Worm (Caenorhabditis elegans) whole organism, L4 larva: ENCODE results near the gene nhr-42.

Source experiments
- D1046.2 ChIP-seq: fragments of 200-800 bp; sonication (Bioruptor generic); IDR thresholded peaks from 2 replicates; pipeline ENCODE4 v1.3.6; 2022; ENCODE audit warnings: missing genetic modification characterization, missing compliant biosample characterization
- F10B5.3 ChIP-seq: sonication (generic microtip); optimal IDR thresholded peaks from 2 replicates; lab custom pipeline; 2016; ENCODE audit warnings: mild to moderate bottlenecking, missing genetic modification characterization, missing compliant biosample characterization
- F44E2.7 ChIP-seq: fragments of 200-800 bp; sonication (Bioruptor generic); IDR thresholded peaks from 2 replicates; pipeline ENCODE4 v2.1.2; 2022; ENCODE audit warnings: missing genetic modification characterization, missing compliant biosample characterization
- T26A8.4 ChIP-seq: fragments of 200-800 bp; sonication (Bioruptor generic); IDR thresholded peaks from 2 replicates; pipeline ENCODE4 v1.3.6; 2022; ENCODE audit warnings: missing genetic modification characterization, missing compliant biosample characterization
- Y5F2A.4 ChIP-seq: fragments of 200-800 bp; sonication (Bioruptor generic); optimal IDR thresholded peaks from 2 replicates; lab custom pipeline; 2018; ENCODE audit warnings: mild to moderate bottlenecking, missing genetic modification characterization, missing compliant biosample characterization
- ZK546.5 ChIP-seq, 2 experiments: sonication (generic microtip); optimal IDR thresholded peaks; 2 replicates each; lab custom pipeline; 2017; ENCODE audit warnings: missing biosample characterization in 2 of 2, missing genetic modification characterization in 2 of 2
- arid-1 ChIP-seq: fragments of 200-800 bp; sonication (Bioruptor generic); conservative IDR thresholded peaks from 2 replicates; pipeline ENCODE4 v1.3.6; 2022; ENCODE audit warnings: missing genetic modification reagents, missing genetic modification characterization, missing compliant biosample characterization
- ceh-44 ChIP-seq: fragments of 200-800 bp; sonication (Bioruptor generic); IDR thresholded peaks from 2 replicates; pipeline ENCODE4 v1.3.6; 2022; ENCODE audit warnings: missing genetic modification reagents, missing genetic modification characterization, missing compliant biosample characterization
- ces-1 ChIP-seq: fragments of 150-350 bp; sonication (generic microtip); optimal IDR thresholded peaks from 4 replicates; lab custom pipeline; 2014; ENCODE audit warnings: missing biosample characterization, missing genetic modification reagents, missing genetic modification characterization
- cey-2 ChIP-seq: sonication (generic microtip); optimal IDR thresholded peaks from 3 replicates; lab custom pipeline; 2017; ENCODE audit warnings: missing genetic modification characterization, mild to moderate bottlenecking, missing compliant biosample characterization, antibody characterized with exemption, borderline replicate concordance; ENCODE audit not compliant: insufficient read depth
- ctbp-1 ChIP-seq: fragments of 200-800 bp; sonication (Bioruptor generic); IDR thresholded peaks from 2 replicates; pipeline ENCODE4 v1.3.6; 2022; ENCODE audit warnings: missing genetic modification reagents, missing genetic modification characterization, missing compliant biosample characterization
- daf-16 ChIP-seq, 3 experiments: sonication (generic microtip); optimal IDR thresholded peaks; 2 replicates each; lab custom pipeline; 2016 to 2017; ENCODE audit warnings: missing genetic modification characterization in 3 of 3, missing genetic modification reagents in 3 of 3, mild to moderate bottlenecking in 2 of 3, missing compliant biosample characterization in 2 of 3, missing biosample characterization in 1 of 3, moderate library complexity in 1 of 3
- dmd-6 ChIP-seq: fragments of 200-800 bp; sonication (Bioruptor generic); IDR thresholded peaks from 2 replicates; pipeline ENCODE4 v1.3.6; 2022; ENCODE audit warnings: missing genetic modification reagents, missing genetic modification characterization, missing compliant biosample characterization
- dpl-1 ChIP-seq: fragments of 150-350 bp; optimal IDR thresholded peaks from 2 replicates; lab custom pipeline; 2014; ENCODE audit warnings: missing biosample characterization, missing genetic modification reagents, missing genetic modification characterization
- duxl-1 ChIP-seq: sonication (generic microtip); optimal IDR thresholded peaks from 2 replicates; lab custom pipeline; 2016; ENCODE audit warnings: mild to moderate bottlenecking, missing genetic modification characterization, moderate library complexity, missing compliant biosample characterization; ENCODE audit not compliant: poor library complexity
- dve-1 ChIP-seq: sonication (generic microtip); optimal IDR thresholded peaks from 2 replicates; lab custom pipeline; 2017; ENCODE audit warnings: antibody characterized with exemption, mild to moderate bottlenecking, missing genetic modification characterization, missing compliant biosample characterization; ENCODE audit not compliant: insufficient read depth
- fkh-10 ChIP-seq: fragments of 150-350 bp; optimal IDR thresholded peaks from 2 replicates; lab custom pipeline; 2014; ENCODE audit warnings: missing biosample characterization, missing genetic modification reagents, missing genetic modification characterization
- fos-1 ChIP-seq: fragments of 150-350 bp; optimal IDR thresholded peaks from 2 replicates; lab custom pipeline; 2014; ENCODE audit warnings: missing biosample characterization, missing genetic modification characterization
- gei-8 ChIP-seq: fragments of 200-800 bp; sonication (Bioruptor generic); optimal IDR thresholded peaks from 2 replicates; lab custom pipeline; 2018; ENCODE audit warnings: mild to moderate bottlenecking, missing genetic modification characterization, missing compliant biosample characterization
- hlh-11 ChIP-seq: fragments of 200-800 bp; sonication (Bioruptor generic); optimal IDR thresholded peaks from 2 replicates; lab custom pipeline; 2018; ENCODE audit warnings: mild to moderate bottlenecking, missing genetic modification characterization, missing compliant biosample characterization
- hlh-30 ChIP-seq: sonication (generic microtip); optimal IDR thresholded peaks from 2 replicates; lab custom pipeline; 2017; ENCODE audit warnings: antibody characterized with exemption, mild to moderate bottlenecking, missing genetic modification characterization, missing compliant biosample characterization; ENCODE audit not compliant: insufficient read depth
- hmg-1.1 ChIP-seq: fragments of 200-800 bp; sonication (Bioruptor generic); IDR thresholded peaks from 2 replicates; pipeline ENCODE4 v1.3.6; 2022; ENCODE audit warnings: missing genetic modification reagents, missing genetic modification characterization, missing compliant biosample characterization
- jun-1 ChIP-seq: fragments of 150-350 bp; optimal IDR thresholded peaks from 2 replicates; lab custom pipeline; 2014; ENCODE audit warnings: missing biosample characterization, missing genetic modification reagents, missing genetic modification characterization
- lin-13 ChIP-seq: fragments of 150-350 bp; optimal IDR thresholded peaks from 2 replicates; lab custom pipeline; 2014; ENCODE audit warnings: missing biosample characterization, missing genetic modification reagents, missing genetic modification characterization
- lin-39 ChIP-seq: fragments of 150-350 bp; optimal IDR thresholded peaks from 2 replicates; lab custom pipeline; 2014; ENCODE audit warnings: missing biosample characterization, missing genetic modification reagents, missing genetic modification characterization
- lsy-2 ChIP-seq, 2 experiments: fragments of 150-350 bp in 1 of 2; sonication (generic microtip) in 1 of 2; optimal IDR thresholded peaks; 2 replicates each; lab custom pipeline; 2014 to 2017; ENCODE audit warnings: missing biosample characterization in 2 of 2, missing genetic modification characterization in 2 of 2
- mdl-1 ChIP-seq, 2 experiments: fragments of 150-350 bp in 1 of 2; sonication (generic microtip) in 1 of 2; optimal IDR thresholded peaks; 2 replicates each; lab custom pipeline; 2014 to 2017; ENCODE audit warnings: missing biosample characterization in 2 of 2, missing genetic modification characterization in 2 of 2
- mdt-29 ChIP-seq: fragments of 200-800 bp; sonication (Bioruptor generic); IDR thresholded peaks from 2 replicates; pipeline ENCODE4 v1.3.6; 2022; ENCODE audit warnings: missing genetic modification reagents, missing genetic modification characterization, missing compliant biosample characterization
- mes-2 ChIP-seq: sonication (generic microtip); optimal IDR thresholded peaks from 2 replicates; lab custom pipeline; 2016; ENCODE audit warnings: missing genotype, mild to moderate bottlenecking, missing genetic modification characterization, missing compliant biosample characterization; ENCODE audit not compliant: poor library complexity, severe bottlenecking
- mxl-3 ChIP-seq: fragments of 200-800 bp; sonication (Bioruptor generic); optimal IDR thresholded peaks from 2 replicates; lab custom pipeline; 2018; ENCODE audit warnings: mild to moderate bottlenecking, missing genetic modification characterization, missing compliant biosample characterization
- nhr-10 ChIP-seq: fragments of 150-350 bp; optimal IDR thresholded peaks from 2 replicates; lab custom pipeline; 2014; ENCODE audit warnings: missing biosample characterization, missing genetic modification characterization
- nhr-11 ChIP-seq: fragments of 150-350 bp; optimal IDR thresholded peaks from 2 replicates; lab custom pipeline; 2014; ENCODE audit warnings: missing biosample characterization, missing genetic modification characterization
- nhr-111 ChIP-seq: fragments of 200-800 bp; sonication (Bioruptor generic); optimal IDR thresholded peaks from 2 replicates; lab custom pipeline; 2018; ENCODE audit warnings: mild to moderate bottlenecking, missing genetic modification characterization, missing compliant biosample characterization
- nhr-237 ChIP-seq: sonication (generic microtip); optimal IDR thresholded peaks from 2 replicates; lab custom pipeline; 2017; ENCODE audit warnings: missing biosample characterization, missing genetic modification characterization
- nhr-28 ChIP-seq: fragments of 150-350 bp; optimal IDR thresholded peaks from 2 replicates; lab custom pipeline; 2014; ENCODE audit warnings: missing biosample characterization, missing genetic modification characterization
- nhr-42 ChIP-seq: fragments of 200-800 bp; sonication (Bioruptor generic); IDR thresholded peaks from 2 replicates; pipeline ENCODE4 v1.3.6; 2022; ENCODE audit warnings: missing genetic modification characterization, missing compliant biosample characterization
- nhr-48 ChIP-seq: sonication (generic microtip); optimal IDR thresholded peaks from 2 replicates; lab custom pipeline; 2016; ENCODE audit warnings: mild to moderate bottlenecking, missing genetic modification characterization, missing compliant biosample characterization
- nhr-6 ChIP-seq: fragments of 150-350 bp; optimal IDR thresholded peaks from 2 replicates; lab custom pipeline; 2014; ENCODE audit warnings: missing biosample characterization, missing genetic modification characterization
- pqm-1 ChIP-seq: sonication (generic microtip); optimal IDR thresholded peaks from 2 replicates; lab custom pipeline; 2017; ENCODE audit warnings: missing biosample characterization, missing genetic modification characterization
- saeg-2 ChIP-seq: fragments of 200-800 bp; sonication (Bioruptor generic); IDR thresholded peaks from 2 replicates; pipeline ENCODE4 v1.3.6; 2022; ENCODE audit warnings: missing genetic modification reagents, missing genetic modification characterization, missing compliant biosample characterization
- snpc-4 ChIP-seq: fragments of 150-350 bp; optimal IDR thresholded peaks from 2 replicates; lab custom pipeline; 2014; ENCODE audit warnings: missing biosample characterization, missing genetic modification characterization
- tra-1 ChIP-seq: fragments of 200-800 bp; sonication (Bioruptor generic); IDR thresholded peaks from 2 replicates; pipeline ENCODE4 v1.3.6; 2022; ENCODE audit warnings: missing genetic modification reagents, missing genetic modification characterization, missing compliant biosample characterization
- unc-62 ChIP-seq, 3 experiments: fragments of 150-350 bp in 1 of 3; sonication (generic microtip); optimal IDR thresholded peaks in 2 of 3; peaks in 1 of 3; 1 replicate in 1 of 3; 2 replicates in 2 of 3; lab custom pipeline; 2014 to 2017; ENCODE audit warnings: missing biosample characterization in 3 of 3, missing genetic modification characterization in 3 of 3, missing genetic modification reagents in 3 of 3, missing genotype in 1 of 3
- vab-7 ChIP-seq: fragments of 200-800 bp; sonication (Bioruptor generic); IDR thresholded peaks from 2 replicates; pipeline ENCODE4 v1.3.6; 2022; ENCODE audit warnings: missing genetic modification reagents, missing genetic modification characterization, missing compliant biosample characterization
- ztf-7 ChIP-seq: fragments of 150-350 bp; optimal IDR thresholded peaks from 2 replicates; lab custom pipeline; 2014; ENCODE audit warnings: missing biosample characterization, missing genetic modification characterization

The nhr-42 gene

ce11 chrV:6989626-6990138 lies 8.9 kb upstream of the nhr-42 start, which contains the start of gene nhr-140:
Gene nhr-140, minus strand, starts transcription at chrV:6989676.
- peak in 1 of 2 experiments; percentile 83 for TF ChIP-seq unc-62 (GFP tag; optimal IDR thresholded peaks at IDR 0.05 in 1 of 2; lab: Kevin White, UChicago)
- no peak for TF ChIP-seq unc-62 (tag; optimal IDR thresholded peaks at IDR 0.05; lab: Kevin White, UChicago)
- TF ChIP-seq F10B5.3 (tag; lab: Kevin White, UChicago) = no peak

- no peak for TF ChIP-seq nhr-42 (GFP tag; lab: Robert Waterston, UW)
- no peak for TF ChIP-seq ceh-44 (GFP tag; lab: Robert Waterston, UW)
- TF ChIP-seq F10B5.3 (tag; lab: Kevin White, UChicago) = no peak
- TF ChIP-seq dmd-6 (GFP tag; lab: Robert Waterston, UW) = no peak
- no peak for TF ChIP-seq mxl-3 (GFP tag; lab: Kevin White, UChicago)
- no peak for TF ChIP-seq Y5F2A.4 (GFP tag; lab: Kevin White, UChicago)
- no peak for TF ChIP-seq ces-1 (GFP tag; lab: Kevin White, UChicago)
- no peak for TF ChIP-seq nhr-11 (tag; lab: Kevin White, UChicago)
- no peak for TF ChIP-seq lin-39 (tag; lab: Kevin White, UChicago)
- no peak for TF ChIP-seq ctbp-1 (GFP tag; lab: Robert Waterston, UW)
- no peak for TF ChIP-seq nhr-6 (tag; lab: Kevin White, UChicago)
- no peak for TF ChIP-seq fkh-10
- no peak for TF ChIP-seq T26A8.4 (GFP tag; lab: Robert Waterston, UW)
- TF ChIP-seq duxl-1 = no peak
- no peak for TF ChIP-seq snpc-4 (tag; lab: Kevin White, UChicago)
- no peak for TF ChIP-seq saeg-2
- TF ChIP-seq jun-1 (tag; lab: Kevin White, UChicago) = no peak
- no peak for TF ChIP-seq D1046.2 (GFP tag; lab: Robert Waterston, UW)
- no peak for TF ChIP-seq nhr-111
- no peak for TF ChIP-seq lin-13 (GFP tag; lab: Kevin White, UChicago)
- TF ChIP-seq, all 104 proteins: peak for 0
These were observed 6.8 kb upstream of the nhr-42 start, which contains the start of gene nhr-162 for ce11 chrV:6991771-6992170. Gene nhr-162, minus strand, starts transcription at chrV:6991871.

ce11 chrV:6993999-6994398 lies 4.6 kb upstream of the nhr-42 start:
- TF ChIP-seq mdt-29 (GFP tag; lab: Robert Waterston, UW) = no peak
- no peak for TF ChIP-seq T26A8.4 (GFP tag; lab: Robert Waterston, UW)
- TF ChIP-seq lin-39 (tag; lab: Kevin White, UChicago) = no peak
- no peak for TF ChIP-seq F44E2.7 (GFP tag; lab: Robert Waterston, UW)
- peak; percentile 84 for TF ChIP-seq nhr-28 (tag; lab: Kevin White, UChicago)
- TF ChIP-seq fos-1 (tag; lab: Kevin White, UChicago) = no peak
- TF ChIP-seq jun-1 (tag; lab: Kevin White, UChicago) = no peak
- TF ChIP-seq mdl-1 (tag; optimal IDR thresholded peaks at IDR 0.05; lab: Kevin White, UChicago) = peak in 1 of 2 experiments; percentile 66
- TF ChIP-seq ztf-7 (tag; lab: Kevin White, UChicago) = peak; percentile 3
- peak; percentile 80 for TF ChIP-seq nhr-10 (tag; lab: Kevin White, UChicago)
- peak; percentile 93 for TF ChIP-seq dmd-6 (GFP tag; lab: Robert Waterston, UW)
- TF ChIP-seq lsy-2 (tag; optimal IDR thresholded peaks at IDR 0.05; lab: Kevin White, UChicago) = peak in 1 of 2 experiments; percentile 27
- TF ChIP-seq hlh-11 (tag; lab: Kevin White, UChicago) = peak; percentile 58
- peak; percentile 18 for TF ChIP-seq mes-2
- peak; percentile 79 for TF ChIP-seq cey-2 (tag; lab: Kevin White, UChicago)
- TF ChIP-seq nhr-237 (tag; lab: Kevin White, UChicago) = no peak
- TF ChIP-seq ZK546.5 (tag; optimal IDR thresholded peaks at IDR 0.05; lab: Kevin White, UChicago) = no peak
- TF ChIP-seq dve-1 = peak; percentile 77
- peak; percentile 5 for TF ChIP-seq pqm-1 (tag; lab: Kevin White, UChicago)
- peak; percentile 17 for TF ChIP-seq dpl-1 (GFP tag; lab: Kevin White, UChicago)
- no peak for TF ChIP-seq daf-16 (GFP tag; optimal IDR thresholded peaks at IDR 0.05; lab: Kevin White, UChicago)
- TF ChIP-seq daf-16 (tag; optimal IDR thresholded peaks at IDR 0.05; lab: Kevin White, UChicago) = peak; percentile 27
- no peak for TF ChIP-seq tra-1 (GFP tag; lab: Robert Waterston, UW)
- peak; percentile 41 for TF ChIP-seq nhr-6 (tag; lab: Kevin White, UChicago)
- peak; percentile 47 for TF ChIP-seq gei-8
- peak; percentile 73 for TF ChIP-seq nhr-48
- no peak for TF ChIP-seq vab-7 (GFP tag; lab: Robert Waterston, UW)
- peak; percentile 88 for TF ChIP-seq hlh-30 (tag; lab: Kevin White, UChicago)
- peak; percentile 4 for TF ChIP-seq mxl-3 (GFP tag; lab: Kevin White, UChicago)
- TF ChIP-seq arid-1 (GFP tag; lab: Robert Waterston, UW) = no peak
- TF ChIP-seq hmg-1.1 (GFP tag; lab: Robert Waterston, UW) = no peak
